Worm (Caenorhabditis elegans) whole organism, mixed stage, embryonic: ENCODE data around the gene spig-9.

Experiments used
- M03D4.4 ChIP-seq: sonication (generic microtip); optimal IDR thresholded peaks from 2 replicates; lab custom pipeline; 2017; ENCODE audit warnings: mild to moderate bottlenecking, missing genetic modification characterization, missing compliant biosample characterization
- bed-3 ChIP-seq: fragments of 200-800 bp; sonication (Bioruptor generic); optimal IDR thresholded peaks from 3 replicates; lab custom pipeline; 2018; ENCODE audit warnings: mild to moderate bottlenecking, missing genetic modification characterization, moderate library complexity, missing compliant biosample characterization
- blmp-1 ChIP-seq: fragments of 150-350 bp; optimal IDR thresholded peaks from 2 replicates; lab custom pipeline; 2014; ENCODE audit warnings: missing biosample characterization, missing genetic modification characterization
- ceh-39 ChIP-seq: fragments of 150-350 bp; optimal IDR thresholded peaks from 2 replicates; lab custom pipeline; 2014; ENCODE audit warnings: missing biosample characterization, missing genetic modification characterization
- ceh-83 ChIP-seq: fragments of 200-800 bp; sonication (Bioruptor generic); optimal IDR thresholded peaks from 2 replicates; lab custom pipeline; 2018; ENCODE audit warnings: mild to moderate bottlenecking, missing genetic modification characterization, missing compliant biosample characterization
- ces-1 ChIP-seq: fragments of 150-350 bp; optimal IDR thresholded peaks from 2 replicates; lab custom pipeline; 2014; ENCODE audit warnings: missing biosample characterization, missing genetic modification reagents, missing genetic modification characterization
- cnd-1 ChIP-seq: fragments of 200-800 bp; sonication (Bioruptor generic); optimal IDR thresholded peaks from 2 replicates; lab custom pipeline; 2018; ENCODE audit warnings: mild to moderate bottlenecking, missing genetic modification characterization, missing compliant biosample characterization
- drap-1 ChIP-seq: fragments of 200-800 bp; sonication (Bioruptor generic); optimal IDR thresholded peaks from 3 replicates; lab custom pipeline; 2018; ENCODE audit warnings: mild to moderate bottlenecking, missing genetic modification characterization, missing compliant biosample characterization
- elt-1 ChIP-seq: sonication (generic microtip); optimal IDR thresholded peaks from 2 replicates; lab custom pipeline; 2017; ENCODE audit warnings: missing genetic modification characterization, mild to moderate bottlenecking, missing compliant biosample characterization, antibody characterized with exemption, moderate library complexity, borderline replicate concordance; ENCODE audit not compliant: insufficient read depth
- flh-1 ChIP-seq: fragments of 200-800 bp; sonication (Bioruptor generic); optimal IDR thresholded peaks from 2 replicates; lab custom pipeline; 2018; ENCODE audit warnings: mild to moderate bottlenecking, missing genetic modification characterization, moderate library complexity, missing compliant biosample characterization
- ham-2 ChIP-seq: fragments of 200-800 bp; sonication (Bioruptor generic); optimal IDR thresholded peaks from 2 replicates; lab custom pipeline; 2018; ENCODE audit warnings: mild to moderate bottlenecking, missing genetic modification characterization, missing compliant biosample characterization
- hlh-1 ChIP-seq: fragments of 150-350 bp; optimal IDR thresholded peaks from 2 replicates; lab custom pipeline; 2014; ENCODE audit warnings: missing biosample characterization, missing genetic modification reagents, missing genetic modification characterization
- lin-13 ChIP-seq: fragments of 150-350 bp; optimal IDR thresholded peaks from 2 replicates; lab custom pipeline; 2014; ENCODE audit warnings: missing biosample characterization, missing genetic modification characterization
- lin-32 ChIP-seq: fragments of 200-800 bp; sonication (Bioruptor generic); optimal IDR thresholded peaks from 2 replicates; lab custom pipeline; 2018; ENCODE audit warnings: mild to moderate bottlenecking, missing genetic modification characterization, missing compliant biosample characterization
- lsy-2 ChIP-seq: fragments of 150-350 bp; optimal IDR thresholded peaks from 2 replicates; lab custom pipeline; 2014; ENCODE audit warnings: missing biosample characterization, missing genetic modification characterization
- mab-5 ChIP-seq: fragments of 150-350 bp; optimal IDR thresholded peaks from 2 replicates; lab custom pipeline; 2014; ENCODE audit warnings: missing biosample characterization, missing genetic modification characterization
- mep-1 ChIP-seq: fragments of 150-350 bp; optimal IDR thresholded peaks from 2 replicates; lab custom pipeline; 2017; ENCODE audit warnings: missing biosample characterization, missing genetic modification reagents, missing genetic modification characterization, inconsistent platforms
- mls-2 ChIP-seq: sonication (generic microtip); optimal IDR thresholded peaks from 2 replicates; lab custom pipeline; 2016; ENCODE audit warnings: mild to moderate bottlenecking, missing genetic modification characterization, moderate library complexity, missing compliant biosample characterization
- nhr-12 ChIP-seq: fragments of 150-350 bp; optimal IDR thresholded peaks from 2 replicates; lab custom pipeline; 2014; ENCODE audit warnings: missing biosample characterization, missing genetic modification characterization
- nhr-2 ChIP-seq: fragments of 150-350 bp; optimal IDR thresholded peaks from 2 replicates; lab custom pipeline; 2014; ENCODE audit warnings: missing biosample characterization, missing genetic modification characterization
- nhr-237 ChIP-seq: fragments of 150-350 bp; optimal IDR thresholded peaks from 2 replicates; lab custom pipeline; 2014; ENCODE audit warnings: missing biosample characterization, missing genetic modification characterization
- nhr-28 ChIP-seq: fragments of 150-350 bp; optimal IDR thresholded peaks from 2 replicates; lab custom pipeline; 2014; ENCODE audit warnings: missing biosample characterization, missing genetic modification characterization
- pha-4 ChIP-seq: fragments of 150-350 bp; optimal IDR thresholded peaks from 2 replicates; lab custom pipeline; 2018; ENCODE audit warnings: missing biosample characterization, missing genetic modification reagents, missing genetic modification characterization
- sem-2 ChIP-seq: fragments of 200-800 bp; sonication (Bioruptor generic); optimal IDR thresholded peaks from 2 replicates; lab custom pipeline; 2018; ENCODE audit warnings: mild to moderate bottlenecking, missing genetic modification characterization, missing compliant biosample characterization
- snpc-4 ChIP-seq: fragments of 150-350 bp; optimal IDR thresholded peaks from 2 replicates; lab custom pipeline; 2014; ENCODE audit warnings: missing biosample characterization, missing genetic modification characterization
- sptf-1 ChIP-seq: sonication (generic microtip); optimal IDR thresholded peaks from 2 replicates; lab custom pipeline; 2017; ENCODE audit warnings: mild to moderate bottlenecking, missing genetic modification characterization, moderate library complexity, missing compliant biosample characterization
- tbx-8 ChIP-seq: fragments of 200-800 bp; sonication (Bioruptor generic); optimal IDR thresholded peaks from 2 replicates; lab custom pipeline; 2018; ENCODE audit warnings: mild to moderate bottlenecking, missing genetic modification characterization, moderate library complexity, missing compliant biosample characterization
- unc-120 ChIP-seq: sonication (generic microtip); optimal IDR thresholded peaks from 2 replicates; lab custom pipeline; 2017; ENCODE audit warnings: missing genetic modification characterization, missing compliant biosample characterization; ENCODE audit not compliant: poor library complexity, severe bottlenecking
- unc-39 ChIP-seq: fragments of 150-350 bp; optimal IDR thresholded peaks from 2 replicates; lab custom pipeline; 2014; ENCODE audit warnings: missing biosample characterization, missing genetic modification characterization
- unc-62 ChIP-seq: fragments of 150-350 bp; optimal IDR thresholded peaks from 2 replicates; lab custom pipeline; 2014; ENCODE audit warnings: missing biosample characterization, missing genetic modification reagents, missing genetic modification characterization
- zip-8 ChIP-seq: fragments of 150-350 bp; optimal IDR thresholded peaks from 2 replicates; lab custom pipeline; 2014; ENCODE audit warnings: missing biosample characterization, missing genetic modification characterization
- ztf-11 ChIP-seq: fragments of 150-350 bp; optimal IDR thresholded peaks from 2 replicates; lab custom pipeline; 2014; ENCODE audit warnings: missing biosample characterization, missing genetic modification characterization

Gene spig-9

ce11 chrV:13650800-13651199, 39.1 kb upstream of the spig-9 start:
- TF ChIP-seq mep-1 (tag; lab: Kevin White, UChicago), result no peak
- TF ChIP-seq ham-2 (GFP tag; lab: Kevin White, UChicago), result no peak
- TF ChIP-seq unc-120 (tag; lab: Kevin White, UChicago), result no peak
- no peak for TF ChIP-seq nhr-2 (tag; lab: Kevin White, UChicago)
- no peak for TF ChIP-seq cnd-1 (tag; lab: Kevin White, UChicago)
- TF ChIP-seq sptf-1 (tag; lab: Kevin White, UChicago), result no peak
- TF ChIP-seq nhr-28 (tag; lab: Kevin White, UChicago), result no peak
- no peak for TF ChIP-seq pha-4 (tag; lab: Kevin White, UChicago)

DNA sequence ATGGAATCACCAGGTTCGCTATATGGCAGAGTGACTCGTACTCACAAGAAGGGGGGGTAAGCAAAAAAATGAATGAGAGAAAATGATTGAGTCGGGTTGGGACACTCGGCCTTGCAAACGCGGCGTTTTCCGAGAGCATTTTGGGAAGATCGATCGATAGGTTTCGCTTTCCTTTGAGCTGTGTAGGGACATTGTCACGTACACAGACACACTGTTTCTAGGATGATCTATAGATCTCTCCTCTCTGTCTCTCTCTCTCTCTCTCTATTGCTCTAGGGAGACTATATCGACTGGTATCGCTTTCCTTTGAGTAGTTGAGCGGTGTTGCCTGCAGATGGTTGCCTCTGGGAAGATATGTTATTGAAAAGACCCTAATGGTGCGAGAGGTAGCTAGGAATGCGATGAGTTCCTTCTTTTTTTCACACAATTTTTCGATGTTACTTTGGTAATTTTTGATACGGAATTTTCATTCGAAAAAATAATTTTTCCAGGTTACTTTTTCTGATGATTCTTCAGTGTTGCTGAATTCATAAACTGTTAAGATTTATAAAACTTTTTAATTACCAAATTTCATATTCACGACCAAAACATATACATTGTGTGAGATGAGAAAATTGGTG, 38.2 kb upstream of the spig-9 start, which contains the start of gene H37A05.4:
H37A05.4 (minus strand) TSS at position 51 of the 620 bp plus-strand sequence.
- no peak for TF ChIP-seq unc-62 (GFP tag; lab: Kevin White, UChicago)
- TF ChIP-seq ceh-39, result peak; percentile 77
- TF ChIP-seq mab-5 (tag; lab: Kevin White, UChicago), result no peak
- TF ChIP-seq flh-1 (GFP tag; lab: Kevin White, UChicago), result no peak
- TF ChIP-seq snpc-4 (tag; lab: Kevin White, UChicago), result no peak
- TF ChIP-seq elt-1, result no peak
- TF ChIP-seq nhr-28 (tag; lab: Kevin White, UChicago), result no peak
- no peak for TF ChIP-seq nhr-12 (tag; lab: Kevin White, UChicago)
- no peak for TF ChIP-seq M03D4.4
- no peak for TF ChIP-seq ham-2 (GFP tag; lab: Kevin White, UChicago)
- TF ChIP-seq nhr-237, result no peak
- no peak for TF ChIP-seq lin-32 (GFP tag; lab: Kevin White, UChicago)
- peak; percentile 7 for TF ChIP-seq sem-2 (GFP tag; lab: Kevin White, UChicago)
- TF ChIP-seq blmp-1 (tag; lab: Kevin White, UChicago), result no peak
- no peak for TF ChIP-seq mls-2 (tag; lab: Kevin White, UChicago)
- TF ChIP-seq pha-4 (tag; lab: Kevin White, UChicago), result no peak
- no peak for TF ChIP-seq lsy-2
- peak; percentile 9 for TF ChIP-seq sptf-1 (tag; lab: Kevin White, UChicago)
- no peak for TF ChIP-seq lin-13 (tag; lab: Kevin White, UChicago)
- TF ChIP-seq drap-1, result no peak

ce11 chrV:13647617-13648016, 35.9 kb upstream of the spig-9 start:
- TF ChIP-seq ceh-39 (no peak), unc-62 (GFP tag; lab: Kevin White, UChicago) (no peak), lin-32 (GFP tag; lab: Kevin White, UChicago) (no peak), tbx-8 (GFP tag; lab: Kevin White, UChicago) (no peak), nhr-28 (tag; lab: Kevin White, UChicago) (no peak), drap-1 (no peak), ztf-11 (tag; lab: Kevin White, UChicago) (no peak), mep-1 (tag; lab: Kevin White, UChicago) (no peak), hlh-1 (no peak), unc-39 (no peak), elt-1 (no peak), bed-3 (GFP tag; lab: Kevin White, UChicago) (no peak), nhr-2 (tag; lab: Kevin White, UChicago) (no peak), pha-4 (tag; lab: Kevin White, UChicago) (no peak), sem-2 (GFP tag; lab: Kevin White, UChicago) (no peak), zip-8 (tag; lab: Kevin White, UChicago) (no peak), snpc-4 (tag; lab: Kevin White, UChicago) (no peak), mab-5 (tag; lab: Kevin White, UChicago) (no peak), ceh-83 (GFP tag; lab: Kevin White, UChicago) (no peak)

- TF ChIP-seq elt-1 (no peak), mep-1 (tag; lab: Kevin White, UChicago) (no peak), drap-1 (no peak), ces-1 (GFP tag; lab: Kevin White, UChicago) (no peak), nhr-237 (no peak), ceh-83 (GFP tag; lab: Kevin White, UChicago) (no peak), mls-2 (tag; lab: Kevin White, UChicago) (no peak)
- TF ChIP-seq, all 35 proteins: peak for 0
Observed at ce11 chrV:13647185-13647584, 35.5 kb upstream of the spig-9 start.
